Worm (Caenorhabditis elegans): ENCODE measurements around the gene tftc-1.

Gene tftc-1

DNA sequence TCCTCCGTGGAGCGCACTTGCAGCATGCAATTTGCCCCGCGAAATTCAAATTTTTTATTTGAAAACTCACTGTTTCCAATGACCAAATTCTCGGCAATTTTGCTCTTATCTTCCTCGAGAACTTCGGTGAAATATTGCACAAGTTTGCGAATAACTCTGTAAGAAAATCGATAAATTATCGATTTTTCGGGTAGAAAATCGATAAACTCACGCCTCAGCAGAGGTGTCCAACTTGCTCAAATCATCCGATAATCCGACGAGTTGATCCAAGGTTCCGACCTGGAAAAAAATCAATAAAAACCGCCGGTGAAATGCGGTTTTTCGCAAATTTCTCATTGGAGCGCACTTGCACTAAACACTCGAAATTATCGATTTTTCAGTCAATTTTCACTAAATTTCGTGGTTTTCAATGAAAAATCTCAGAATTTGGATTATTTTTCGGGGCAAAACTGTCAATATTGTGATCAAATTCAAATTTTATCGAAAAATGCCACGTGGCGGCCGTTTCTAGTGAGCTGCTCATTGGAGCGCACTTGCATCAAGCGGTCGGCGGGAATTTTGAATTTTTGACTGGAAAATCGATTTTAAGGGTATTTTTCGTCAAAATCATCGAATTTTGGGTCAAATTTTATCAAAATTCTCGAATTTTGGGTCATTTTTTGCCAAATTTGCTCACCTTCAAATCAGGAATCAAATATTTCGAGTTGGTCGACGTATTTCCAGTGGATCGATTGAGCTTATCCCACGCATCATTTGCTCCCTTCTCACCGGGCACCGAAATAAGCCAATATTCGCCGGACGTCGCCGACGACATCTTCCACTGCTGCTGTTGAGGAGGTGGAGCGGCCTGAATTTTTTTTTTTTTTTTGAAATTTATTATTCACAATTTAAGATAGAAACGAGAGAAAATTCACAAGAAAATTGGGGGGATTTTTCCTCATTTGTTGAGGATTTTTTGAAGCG is 35.1 kb upstream of the tftc-1 start, which contains the start of gene vha-11:
Gene vha-11, minus strand, starts transcription at position 847 of the 963 bp plus-strand sequence.
- no peak for TF ChIP-seq mls-2 (tag; optimal IDR thresholded peaks at IDR 0.05)
- TF ChIP-seq lsy-2 (tag; optimal IDR thresholded peaks at IDR 0.05), result no peak
- TF ChIP-seq tbx-8 (GFP tag; optimal IDR thresholded peaks at IDR 0.05), result no peak
- no peak for TF ChIP-seq sptf-1 (tag; optimal IDR thresholded peaks at IDR 0.05)
- TF ChIP-seq unc-120 (tag; optimal IDR thresholded peaks at IDR 0.05; ENCODE audit: poor library complexity, severe bottlenecking), result no peak
- TF ChIP-seq pha-4 (tag; optimal IDR thresholded peaks at IDR 0.05), result no peak
- no peak for TF ChIP-seq nhr-28 (tag; optimal IDR thresholded peaks at IDR 0.05)
- TF ChIP-seq nhr-237 (tag; optimal IDR thresholded peaks at IDR 0.05), result no peak
- TF ChIP-seq ztf-11 (tag; optimal IDR thresholded peaks at IDR 0.05), result no peak
- no peak for TF ChIP-seq ceh-39 (tag; optimal IDR thresholded peaks at IDR 0.05)
- TF ChIP-seq bed-3 (GFP tag; optimal IDR thresholded peaks at IDR 0.05), result no peak
- no peak for TF ChIP-seq unc-39 (tag; optimal IDR thresholded peaks at IDR 0.05)
- no peak for TF ChIP-seq sem-2 (GFP tag; optimal IDR thresholded peaks at IDR 0.05)

DNA sequence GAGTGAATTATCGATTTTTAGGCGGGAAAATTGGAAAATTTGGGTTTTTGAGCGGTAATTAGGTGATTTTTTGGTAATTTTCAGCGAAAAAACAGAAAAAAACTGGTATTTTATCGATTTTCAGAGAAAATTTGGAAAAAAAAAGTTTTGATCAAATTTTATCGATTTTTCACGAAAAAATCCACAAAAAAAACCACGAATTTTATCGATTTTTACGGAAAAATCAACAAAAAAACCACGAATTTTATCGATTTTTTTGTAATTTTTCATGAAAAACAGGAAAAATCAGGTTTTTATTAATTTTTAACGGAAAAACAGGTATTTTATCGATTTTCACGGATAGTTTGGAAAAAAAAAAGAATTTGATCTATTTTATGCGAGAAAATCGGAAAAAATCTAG is 34.2 kb upstream of the tftc-1 start:
- TF ChIP-seq hlh-1 (tag; optimal IDR thresholded peaks at IDR 0.05), result no peak
- TF ChIP-seq lin-32 (GFP tag; optimal IDR thresholded peaks at IDR 0.05), result no peak
- no peak for TF ChIP-seq mls-2 (tag; optimal IDR thresholded peaks at IDR 0.05)
- no peak for TF ChIP-seq snpc-4 (tag; optimal IDR thresholded peaks at IDR 0.05)
- TF ChIP-seq sem-2 (GFP tag; optimal IDR thresholded peaks at IDR 0.05), result no peak
- TF ChIP-seq nhr-76 (tag; optimal IDR thresholded peaks at IDR 0.05), result no peak
- no peak for TF ChIP-seq bed-3 (GFP tag; optimal IDR thresholded peaks at IDR 0.05)
- no peak for TF ChIP-seq ham-2 (GFP tag; optimal IDR thresholded peaks at IDR 0.05)
- no peak for TF ChIP-seq unc-62 (GFP tag; optimal IDR thresholded peaks at IDR 0.05)
- TF ChIP-seq ces-1 (GFP tag; optimal IDR thresholded peaks at IDR 0.05), result no peak

DNA sequence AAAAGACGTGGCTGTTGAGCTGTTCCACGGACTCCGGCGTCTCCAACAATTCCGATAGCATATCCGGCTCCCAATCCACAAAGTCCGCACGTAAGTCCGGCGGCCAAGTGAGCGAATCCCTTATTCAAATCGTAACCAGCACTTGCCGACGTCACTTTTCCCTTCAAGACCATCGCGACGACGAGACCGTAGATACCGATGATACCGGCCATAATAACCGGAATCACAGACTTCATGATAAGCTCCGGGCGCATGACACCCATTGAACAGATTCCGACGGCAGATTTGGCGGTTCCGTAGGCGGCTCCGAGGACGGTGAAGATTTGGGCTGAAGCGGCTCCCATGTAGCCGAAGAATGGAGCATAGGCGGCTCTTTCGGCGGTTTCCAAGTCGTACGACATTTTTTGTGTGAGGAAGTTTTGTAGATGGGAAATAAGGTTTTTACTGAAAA is 33.5 kb upstream of the tftc-1 start, which contains the start of gene vha-3:
Gene vha-3, minus strand, starts transcription at position 401 of the 451 bp plus-strand sequence.
- TF ChIP-seq flh-1 (GFP tag; optimal IDR thresholded peaks at IDR 0.05), result no peak
- TF ChIP-seq nhr-28 (tag; optimal IDR thresholded peaks at IDR 0.05), result no peak
- no peak for TF ChIP-seq nhr-76 (tag; optimal IDR thresholded peaks at IDR 0.05)
- no peak for TF ChIP-seq mls-2 (tag; optimal IDR thresholded peaks at IDR 0.05)
- no peak for TF ChIP-seq sptf-1 (tag; optimal IDR thresholded peaks at IDR 0.05)
- TF ChIP-seq ztf-11 (tag; optimal IDR thresholded peaks at IDR 0.05), result no peak
- TF ChIP-seq unc-62 (GFP tag; optimal IDR thresholded peaks at IDR 0.05), result no peak
- TF ChIP-seq ces-1 (GFP tag; optimal IDR thresholded peaks at IDR 0.05), result no peak

DNA sequence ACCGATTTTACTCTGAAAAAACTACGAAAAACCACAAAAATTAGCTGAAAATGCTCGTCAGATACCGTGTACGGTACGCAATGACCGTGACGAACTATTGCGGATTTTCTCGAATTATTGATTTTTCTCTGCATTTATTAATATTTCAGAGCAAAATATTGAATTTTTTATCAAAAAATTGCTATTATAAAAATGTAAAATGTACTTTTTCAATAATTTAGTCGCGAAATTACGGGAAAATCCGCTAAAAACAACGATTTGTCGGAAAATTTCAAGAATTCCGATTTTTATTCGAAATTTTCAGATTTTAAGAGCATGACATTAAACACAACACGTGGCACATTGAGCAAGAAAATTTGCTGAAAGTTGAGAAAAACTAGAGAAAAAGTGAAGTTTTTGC is 32.8 kb upstream of the tftc-1 start, which contains the start of gene Y38F2AL.12:
Gene Y38F2AL.12, plus strand, starts transcription at position 301 of the 400 bp plus-strand sequence.
- TF ChIP-seq ham-2 (GFP tag; optimal IDR thresholded peaks at IDR 0.05) (no peak), drap-1 (GFP tag; optimal IDR thresholded peaks at IDR 0.05) (no peak), mep-1 (tag; optimal IDR thresholded peaks at IDR 0.05) (no peak), sem-2 (GFP tag; optimal IDR thresholded peaks at IDR 0.05) (no peak), nhr-2 (tag; optimal IDR thresholded peaks at IDR 0.05) (no peak), snpc-4 (tag; optimal IDR thresholded peaks at IDR 0.05) (no peak), mab-5 (tag; optimal IDR thresholded peaks at IDR 0.05) (no peak), elt-3 (tag; optimal IDR thresholded peaks at IDR 0.05) (no peak), hlh-1 (tag; optimal IDR thresholded peaks at IDR 0.05) (no peak), tbx-8 (GFP tag; optimal IDR thresholded peaks at IDR 0.05) (no peak), lin-13 (tag; optimal IDR thresholded peaks at IDR 0.05) (no peak), ces-1 (GFP tag; optimal IDR thresholded peaks at IDR 0.05) (no peak), unc-62 (GFP tag; optimal IDR thresholded peaks at IDR 0.05) (no peak), mls-2 (tag; optimal IDR thresholded peaks at IDR 0.05) (no peak), ceh-39 (tag; optimal IDR thresholded peaks at IDR 0.05) (no peak), ceh-43 (GFP tag; optimal IDR thresholded peaks at IDR 0.05) (no peak), nhr-237 (tag; optimal IDR thresholded peaks at IDR 0.05) (no peak)

DNA sequence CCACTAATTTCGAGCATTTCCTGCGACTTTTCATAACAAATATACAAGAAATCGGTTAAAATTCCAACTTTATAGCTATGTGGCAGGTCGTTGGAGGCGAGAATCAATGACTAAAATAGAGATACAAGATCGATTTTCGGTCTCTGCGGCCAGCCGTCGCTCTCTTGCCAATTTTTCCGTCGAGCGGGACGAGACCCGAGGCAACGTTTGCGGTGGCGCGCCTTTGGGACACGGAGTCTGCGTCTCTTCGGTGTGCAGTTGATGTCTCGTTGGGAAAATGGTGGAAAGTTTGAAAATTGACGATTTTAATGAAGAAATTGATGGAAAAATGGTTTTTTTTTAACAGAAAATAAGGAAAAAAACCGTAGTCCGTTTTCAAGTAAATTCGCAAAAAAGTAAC is 32.3 kb upstream of the tftc-1 start:
- no peak for TF ChIP-seq ceh-43 (GFP tag; optimal IDR thresholded peaks at IDR 0.05)
- no peak for TF ChIP-seq ztf-11 (tag; optimal IDR thresholded peaks at IDR 0.05)
- no peak for TF ChIP-seq nhr-2 (tag; optimal IDR thresholded peaks at IDR 0.05)
- no peak for TF ChIP-seq sem-2 (GFP tag; optimal IDR thresholded peaks at IDR 0.05)
- no peak for TF ChIP-seq mls-2 (tag; optimal IDR thresholded peaks at IDR 0.05)
- TF ChIP-seq ceh-39 (tag; optimal IDR thresholded peaks at IDR 0.05), result no peak
- TF ChIP-seq tbx-8 (GFP tag; optimal IDR thresholded peaks at IDR 0.05), result no peak
- TF ChIP-seq unc-120 (tag; optimal IDR thresholded peaks at IDR 0.05; ENCODE audit: poor library complexity, severe bottlenecking), result no peak
- no peak for TF ChIP-seq zip-8 (tag; optimal IDR thresholded peaks at IDR 0.05)
- TF ChIP-seq lsy-2 (tag; optimal IDR thresholded peaks at IDR 0.05), result peak; percentile 22
- no peak for TF ChIP-seq lin-13 (tag; optimal IDR thresholded peaks at IDR 0.05)
- TF ChIP-seq unc-62 (GFP tag; optimal IDR thresholded peaks at IDR 0.05), result no peak
- no peak for TF ChIP-seq ham-2 (GFP tag; optimal IDR thresholded peaks at IDR 0.05)
- TF ChIP-seq pha-4 (tag; optimal IDR thresholded peaks at IDR 0.05), result no peak
- TF ChIP-seq sptf-1 (tag; optimal IDR thresholded peaks at IDR 0.05), result no peak
- no peak for TF ChIP-seq flh-1 (GFP tag; optimal IDR thresholded peaks at IDR 0.05)
- no peak for TF ChIP-seq elt-1 (tag; optimal IDR thresholded peaks at IDR 0.05; ENCODE audit: borderline replicate concordance, insufficient read depth)
- TF ChIP-seq ces-1 (GFP tag; optimal IDR thresholded peaks at IDR 0.05), result no peak
- TF ChIP-seq nhr-28 (tag; optimal IDR thresholded peaks at IDR 0.05), result no peak
- TF ChIP-seq mep-1 (tag; optimal IDR thresholded peaks at IDR 0.05), result peak; percentile 35
- no peak for TF ChIP-seq lin-32 (GFP tag; optimal IDR thresholded peaks at IDR 0.05)
- TF ChIP-seq nhr-237 (tag; optimal IDR thresholded peaks at IDR 0.05), result no peak
- TF ChIP-seq snpc-4 (tag; optimal IDR thresholded peaks at IDR 0.05), result no peak
- no peak for TF ChIP-seq nhr-76 (tag; optimal IDR thresholded peaks at IDR 0.05)
- peak; percentile 6 for TF ChIP-seq hlh-1 (tag; optimal IDR thresholded peaks at IDR 0.05)

Data from whole organism, mixed stage, embryonic.